Worm (Caenorhabditis elegans): Measurements from ENCODE around the gene C35B1.8.

DNA sequence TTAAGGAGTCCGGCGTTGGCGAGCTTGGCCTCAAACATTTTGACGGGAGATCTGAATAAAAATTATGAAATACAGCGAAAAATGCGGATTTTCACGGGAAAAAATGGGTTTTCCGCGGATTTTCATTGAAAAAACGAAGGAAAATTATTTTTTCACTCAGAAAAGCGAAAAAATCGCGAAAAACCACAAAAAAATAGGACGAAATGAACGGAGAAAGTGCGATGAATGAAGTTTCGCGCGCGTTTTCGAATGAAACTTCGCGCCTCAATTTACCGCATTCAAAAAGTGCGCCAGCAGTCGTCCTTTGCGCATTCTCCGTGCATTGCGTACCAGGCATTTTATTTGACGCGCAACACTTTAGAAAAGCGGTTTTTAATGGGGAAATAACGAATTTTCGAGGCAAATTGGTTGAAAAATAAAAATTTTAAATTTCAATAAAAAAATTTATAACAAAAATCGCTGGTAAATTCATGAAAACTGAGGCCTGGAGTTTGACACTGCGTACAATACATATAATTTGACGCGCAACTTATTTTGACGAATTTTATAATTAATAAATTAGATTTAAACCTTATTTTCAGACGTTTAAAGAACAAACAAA, 29.3 kb downstream of the C35B1.8 start, which contains the start of gene pcn-1:
- peak; percentile 91 for TF ChIP-seq him-1 (tag; optimal IDR thresholded peaks at IDR 0.05)
- peak; percentile 3 for TF ChIP-seq dao-5 (tag; optimal IDR thresholded peaks at IDR 0.05)
- TF ChIP-seq W03F9.2 (tag; optimal IDR thresholded peaks at IDR 0.05), result peak; percentile 95

All from whole organism, L4/young adult.